Fruit fly (Drosophila melanogaster): ENCODE measurements around the gene lobo.

Gene lobo

dm6 chr3R:25215123-25215522 lies 21.5 kb upstream of the lobo start, which contains the start of gene Saysd1 (continued):
- TF ChIP-seq CG31627 (GFP tag; optimal IDR thresholded peaks at IDR 0.05): no peak
- TF ChIP-seq Hr4 (GFP tag; optimal IDR thresholded peaks at IDR 0.05): no peak
- TF ChIP-seq CG9139 (GFP tag; optimal IDR thresholded peaks at IDR 0.05): no peak

dm6 chr3R:25209207-25209606 lies 15.6 kb upstream of the lobo start:
- TF ChIP-seq CG11762 (GFP tag; optimal IDR thresholded peaks at IDR 0.05; ENCODE audit: insufficient read depth) (no peak), svp (GFP tag) (peak; percentile 88)

dm6 chr3R:25208767-25209075 lies 15.1 kb upstream of the lobo start:
- TF ChIP-seq pdm3 (GFP tag; optimal IDR thresholded peaks at IDR 0.05) (no peak), Eip78C (GFP tag) (peak; percentile 40), Eip93F (GFP tag; optimal IDR thresholded peaks at IDR 0.05) (no peak), ss (GFP tag; optimal IDR thresholded peaks at IDR 0.05) (no peak), CG6854 (GFP tag; optimal IDR thresholded peaks at IDR 0.05) (no peak), CG7368 (GFP tag; optimal IDR thresholded peaks at IDR 0.05) (no peak)

- TF ChIP-seq CG3919 (GFP tag; optimal IDR thresholded peaks at IDR 0.05) (no peak), CG9139 (GFP tag; optimal IDR thresholded peaks at IDR 0.05) (peak; percentile 1), CG6163 (GFP tag; IDR thresholded peaks at IDR 0.05) (0 out of 3 replicates have a peak, but pooled peaks have one; percentile 15), dac (GFP tag; optimal IDR thresholded peaks at IDR 0.05) (no peak), CG10631 (GFP tag; optimal IDR thresholded peaks at IDR 0.05) (no peak), CG34406 (GFP tag; optimal IDR thresholded peaks at IDR 0.05) (no peak), Ets96B (tag; optimal IDR thresholded peaks at IDR 0.05) (no peak), CG6854 (GFP tag; optimal IDR thresholded peaks at IDR 0.05) (peak; percentile 41), dsx (GFP tag; optimal IDR thresholded peaks at IDR 0.05; ENCODE audit: poor library complexity, severe bottlenecking) (peak; percentile 23), CG1621 (tag; optimal IDR thresholded peaks at IDR 0.05) (peak; percentile 35), net (GFP tag; optimal IDR thresholded peaks at IDR 0.05) (no peak), Sox15 (GFP tag; optimal IDR thresholded peaks at IDR 0.05) (no peak), salr (GFP tag; optimal IDR thresholded peaks at IDR 0.05) (no peak), CG6792 (GFP tag; optimal IDR thresholded peaks at IDR 0.05) (no peak), Sox14 (GFP tag; optimal IDR thresholded peaks at IDR 0.05) (no peak), Smox (GFP tag; optimal IDR thresholded peaks at IDR 0.05) (no peak), CG8319 (GFP tag; optimal IDR thresholded peaks at IDR 0.05) (no peak), Eip93F (GFP tag; optimal IDR thresholded peaks at IDR 0.05) (no peak), spab (GFP tag; optimal IDR thresholded peaks at IDR 0.05) (no peak), svp (GFP tag) (no peak), eg (GFP tag; IDR thresholded peaks at IDR 0.05) (peak; percentile 39; the same call in 1 of the 3 replicates), CG15336 (GFP tag; IDR thresholded peaks at IDR 0.05) (no peak), CG10669 (GFP tag; optimal IDR thresholded peaks at IDR 0.05) (no peak), acj6 (GFP tag; optimal IDR thresholded peaks at IDR 0.05) (no peak), Sox102F (GFP tag; optimal IDR thresholded peaks at IDR 0.05) (no peak), Hr38 (GFP tag; optimal IDR thresholded peaks at IDR 0.05) (no peak), ss (GFP tag; optimal IDR thresholded peaks at IDR 0.05) (peak; percentile 9 to 44), CG11762 (GFP tag; optimal IDR thresholded peaks at IDR 0.05; ENCODE audit: insufficient read depth) (no peak), Gug (GFP tag; IDR thresholded peaks at IDR 0.05) (no peak)
Measured at dm6 chr3R:25208042-25208766, 14.6 kb upstream of the lobo start, which contains the start of gene Cad96Ca. Cad96Ca (minus strand) TSS chr3R:25208283.
